Worm (Caenorhabditis elegans): ENCODE measurements around the gene jhdm-1.

The jhdm-1 gene

DNA sequence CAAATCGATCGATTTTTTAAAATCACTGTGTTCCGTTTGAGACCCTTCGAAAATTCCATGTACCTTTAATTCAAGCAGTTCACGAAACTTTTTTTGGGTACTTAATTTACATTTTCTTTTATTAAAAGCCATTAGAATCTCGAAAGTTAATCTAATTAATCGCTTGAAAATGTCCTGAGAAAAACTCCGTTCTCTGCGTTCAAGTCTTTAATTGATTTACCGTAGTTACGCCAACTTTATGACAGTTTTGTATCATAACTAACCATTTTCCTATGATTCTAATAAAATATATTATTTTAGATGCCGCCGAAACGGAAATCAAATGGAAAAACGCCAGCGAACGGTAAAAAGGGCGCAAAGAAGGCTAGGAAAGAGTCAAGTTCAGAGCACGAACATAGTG is at the start of gene jhdm-1:
Gene jhdm-1, plus strand, starts transcription at position 301 of the 400 bp plus-strand sequence.
- TF ChIP-seq flt-1 (GFP tag; IDR thresholded peaks at IDR 0.05) (no peak), tab-1 (GFP tag; IDR thresholded peaks at IDR 0.05) (no peak), klf-2 (GFP tag; conservative IDR thresholded peaks at IDR 0.05) (no peak), T22C8.4 (GFP tag; IDR thresholded peaks at IDR 0.05) (no peak), ztf-29 (GFP tag; IDR thresholded peaks at IDR 0.05) (no peak), ref-1 (GFP tag; conservative IDR thresholded peaks at IDR 0.05) (no peak), cog-1 (tag; optimal IDR thresholded peaks at IDR 0.05) (no peak), ztf-23 (GFP tag; IDR thresholded peaks at IDR 0.05) (no peak)

DNA sequence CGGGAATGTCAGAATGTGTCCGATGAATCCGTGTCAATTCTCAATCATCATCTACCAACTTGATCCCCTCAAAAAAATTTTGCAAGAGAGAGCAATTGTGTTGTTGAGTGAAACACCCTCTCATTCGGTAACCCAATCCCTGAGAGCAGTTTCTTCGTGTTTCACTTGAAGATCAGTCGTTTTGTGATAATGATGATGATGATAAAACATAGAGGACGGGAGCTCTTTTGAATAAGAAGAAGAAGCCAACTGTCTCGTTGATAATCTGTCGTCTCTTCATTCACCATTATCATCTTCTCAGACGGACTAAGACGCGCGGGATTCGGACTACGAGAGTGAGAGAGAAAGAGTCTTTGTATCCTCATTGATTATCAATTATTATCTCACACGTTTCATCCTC is 49.2 kb upstream of the jhdm-1 start:
- TF ChIP-seq cog-1 (tag; optimal IDR thresholded peaks at IDR 0.05) (no peak), tab-1 (GFP tag; IDR thresholded peaks at IDR 0.05) (no peak), ztf-23 (GFP tag; IDR thresholded peaks at IDR 0.05) (no peak), T22C8.4 (GFP tag; IDR thresholded peaks at IDR 0.05) (no peak), ref-1 (GFP tag; conservative IDR thresholded peaks at IDR 0.05) (no peak), flt-1 (GFP tag; IDR thresholded peaks at IDR 0.05) (no peak), klf-2 (GFP tag; conservative IDR thresholded peaks at IDR 0.05) (no peak), ztf-29 (GFP tag; IDR thresholded peaks at IDR 0.05) (no peak), med-1 (GFP tag; optimal IDR thresholded peaks at IDR 0.05; ENCODE audit: insufficient read depth) (no peak)

DNA sequence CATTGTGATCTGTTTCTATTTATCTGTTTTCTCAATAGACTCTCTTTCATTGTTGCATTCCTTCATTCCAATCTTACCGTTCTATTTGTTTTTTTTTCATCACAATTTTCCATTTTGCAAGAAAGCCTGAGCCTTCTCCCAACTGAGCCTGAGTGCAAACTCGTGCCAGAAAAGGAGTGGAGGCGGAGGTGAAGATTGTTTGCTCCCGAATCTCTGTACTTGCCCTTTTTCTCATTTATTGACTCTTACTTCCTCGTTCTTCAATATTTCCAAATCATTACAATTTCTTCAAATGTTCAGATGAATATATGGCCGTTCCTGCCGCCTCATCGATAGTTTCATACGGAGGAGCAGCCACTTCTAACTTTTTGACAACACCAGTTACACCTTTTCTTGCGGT is 47.5 kb upstream of the jhdm-1 start, which contains the start of gene let-756:
Gene let-756, plus strand, starts transcription at position 301 of the 400 bp plus-strand sequence.
- TF ChIP-seq med-1 (GFP tag; optimal IDR thresholded peaks at IDR 0.05; ENCODE audit: insufficient read depth) (no peak), flt-1 (GFP tag; IDR thresholded peaks at IDR 0.05) (no peak), tab-1 (GFP tag; IDR thresholded peaks at IDR 0.05) (no peak), ztf-29 (GFP tag; IDR thresholded peaks at IDR 0.05) (no peak), ref-1 (GFP tag; conservative IDR thresholded peaks at IDR 0.05) (no peak), cog-1 (tag; optimal IDR thresholded peaks at IDR 0.05) (no peak), ztf-23 (GFP tag; IDR thresholded peaks at IDR 0.05) (no peak)

DNA sequence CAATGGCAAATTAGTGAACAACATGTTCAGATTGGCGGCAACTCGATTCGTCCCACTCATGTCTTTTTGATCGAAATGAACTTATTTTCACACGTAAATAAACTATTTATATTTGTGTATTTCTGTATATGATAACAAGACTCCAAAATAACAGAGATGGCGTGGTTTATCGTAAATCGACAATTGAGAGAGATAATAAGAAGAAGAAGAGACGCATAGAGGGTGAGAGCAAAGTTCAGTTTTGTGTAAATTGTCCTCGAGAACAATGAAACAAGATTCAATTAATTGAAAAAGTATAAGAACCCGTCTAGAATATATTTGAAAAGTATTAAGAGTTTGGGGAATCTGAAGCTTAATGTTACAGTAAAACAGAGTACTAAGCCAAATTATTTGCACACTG is 42.9 kb upstream of the jhdm-1 start:
- TF ChIP-seq ref-1 (GFP tag; conservative IDR thresholded peaks at IDR 0.05) (no peak), klf-2 (GFP tag; conservative IDR thresholded peaks at IDR 0.05) (no peak), ztf-23 (GFP tag; IDR thresholded peaks at IDR 0.05) (no peak), ztf-29 (GFP tag; IDR thresholded peaks at IDR 0.05) (no peak)

DNA sequence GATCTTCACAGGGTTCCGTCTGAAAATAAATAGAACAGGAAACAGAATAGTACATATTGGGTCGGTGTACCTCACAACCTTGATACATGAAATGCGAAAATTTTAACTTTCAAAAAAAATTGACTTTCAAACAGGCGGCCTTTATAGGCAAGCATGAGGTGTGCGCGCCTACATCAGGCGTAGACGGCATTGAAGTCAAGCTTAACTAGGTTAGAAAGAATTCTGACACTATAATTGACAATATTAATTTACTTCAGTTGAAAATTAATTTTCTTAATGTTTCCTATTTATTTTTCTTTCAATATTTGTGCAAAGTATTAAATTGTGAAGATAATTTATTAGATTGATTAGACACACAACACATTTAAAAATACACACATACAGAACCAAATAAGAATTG is 42.4 kb upstream of the jhdm-1 start, which contains the start of gene C05D11.5:
Gene C05D11.5, minus strand, starts transcription at position 101 of the 400 bp plus-strand sequence.
- TF ChIP-seq ztf-29 (GFP tag; IDR thresholded peaks at IDR 0.05) (no peak), klf-2 (GFP tag; conservative IDR thresholded peaks at IDR 0.05) (no peak), tab-1 (GFP tag; IDR thresholded peaks at IDR 0.05) (no peak), flt-1 (GFP tag; IDR thresholded peaks at IDR 0.05) (no peak), cog-1 (tag; optimal IDR thresholded peaks at IDR 0.05) (no peak), ztf-23 (GFP tag; IDR thresholded peaks at IDR 0.05) (no peak), med-1 (GFP tag; optimal IDR thresholded peaks at IDR 0.05; ENCODE audit: insufficient read depth) (no peak), T22C8.4 (GFP tag; IDR thresholded peaks at IDR 0.05) (no peak), ref-1 (GFP tag; conservative IDR thresholded peaks at IDR 0.05) (no peak)

DNA sequence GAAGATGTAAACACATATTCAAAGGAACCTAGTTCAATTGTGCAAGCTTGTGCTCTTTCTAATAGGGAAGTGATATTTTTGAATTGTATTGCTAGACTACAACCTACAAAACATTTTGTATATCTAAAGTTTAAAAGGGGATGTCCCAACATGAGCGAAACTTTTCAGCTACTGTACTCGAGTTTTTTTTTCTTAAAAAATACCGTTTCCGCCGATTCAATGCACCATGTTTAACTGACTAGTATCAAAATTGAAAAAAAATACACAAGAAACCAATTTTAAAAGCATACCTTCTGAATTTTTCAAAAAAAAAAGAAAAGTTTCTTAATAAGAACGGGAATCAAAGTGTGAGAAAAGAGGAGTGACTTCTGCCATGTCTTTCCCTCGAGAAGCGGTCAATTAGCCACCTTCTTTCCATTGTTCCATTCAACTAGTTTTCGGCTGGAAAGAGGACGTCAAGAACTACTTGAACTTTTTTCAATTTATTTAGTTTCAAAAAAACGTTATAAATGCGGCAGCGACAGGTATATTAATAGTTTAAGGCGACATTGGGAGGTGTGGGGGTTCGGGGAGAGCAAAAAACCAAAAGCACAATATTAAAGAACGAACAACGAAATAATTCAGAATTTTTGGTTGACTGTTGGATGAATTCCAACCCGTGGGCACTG is 38.8 kb upstream of the jhdm-1 start, which contains the start of gene nas-4:
Gene nas-4, minus strand, starts transcription at position 351 of the 668 bp plus-strand sequence.
- TF ChIP-seq ztf-23 (GFP tag; IDR thresholded peaks at IDR 0.05) (no peak), cog-1 (tag; optimal IDR thresholded peaks at IDR 0.05) (no peak), med-1 (GFP tag; optimal IDR thresholded peaks at IDR 0.05; ENCODE audit: insufficient read depth) (no peak), tab-1 (GFP tag; IDR thresholded peaks at IDR 0.05) (no peak), flt-1 (GFP tag; IDR thresholded peaks at IDR 0.05) (no peak), ref-1 (GFP tag; conservative IDR thresholded peaks at IDR 0.05) (no peak), ztf-29 (GFP tag; IDR thresholded peaks at IDR 0.05) (no peak), T22C8.4 (GFP tag; IDR thresholded peaks at IDR 0.05) (no peak), klf-2 (GFP tag; conservative IDR thresholded peaks at IDR 0.05) (no peak)

DNA sequence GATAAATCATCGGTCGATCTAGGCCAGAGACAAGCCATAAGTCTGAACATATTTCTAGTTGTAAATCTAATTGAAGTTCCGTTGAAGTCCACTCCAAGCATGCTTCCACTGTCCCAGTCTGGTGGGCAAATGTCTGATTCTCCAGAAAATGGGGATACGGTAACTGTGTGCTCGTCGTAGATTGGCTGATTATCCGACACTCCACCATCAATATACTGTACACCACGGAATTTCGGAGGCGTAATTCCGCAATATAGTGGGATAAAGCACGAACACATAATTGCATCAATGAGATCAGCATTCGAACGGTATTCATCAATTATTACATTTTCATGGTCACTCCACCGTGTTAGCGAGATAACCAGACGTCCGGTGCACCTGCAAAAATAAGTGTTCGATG is 36.0 kb upstream of the jhdm-1 start:
- TF ChIP-seq tab-1 (GFP tag; IDR thresholded peaks at IDR 0.05), result no peak
- no peak for TF ChIP-seq cog-1 (tag; optimal IDR thresholded peaks at IDR 0.05)
- no peak for TF ChIP-seq ref-1 (GFP tag; conservative IDR thresholded peaks at IDR 0.05)
- TF ChIP-seq T22C8.4 (GFP tag; IDR thresholded peaks at IDR 0.05), result no peak
- TF ChIP-seq med-1 (GFP tag; optimal IDR thresholded peaks at IDR 0.05; ENCODE audit: insufficient read depth), result no peak
- TF ChIP-seq ztf-29 (GFP tag; IDR thresholded peaks at IDR 0.05), result no peak
- TF ChIP-seq ztf-23 (GFP tag; IDR thresholded peaks at IDR 0.05), result no peak
- no peak for TF ChIP-seq flt-1 (GFP tag; IDR thresholded peaks at IDR 0.05)
- TF ChIP-seq klf-2 (GFP tag; conservative IDR thresholded peaks at IDR 0.05), result no peak

DNA sequence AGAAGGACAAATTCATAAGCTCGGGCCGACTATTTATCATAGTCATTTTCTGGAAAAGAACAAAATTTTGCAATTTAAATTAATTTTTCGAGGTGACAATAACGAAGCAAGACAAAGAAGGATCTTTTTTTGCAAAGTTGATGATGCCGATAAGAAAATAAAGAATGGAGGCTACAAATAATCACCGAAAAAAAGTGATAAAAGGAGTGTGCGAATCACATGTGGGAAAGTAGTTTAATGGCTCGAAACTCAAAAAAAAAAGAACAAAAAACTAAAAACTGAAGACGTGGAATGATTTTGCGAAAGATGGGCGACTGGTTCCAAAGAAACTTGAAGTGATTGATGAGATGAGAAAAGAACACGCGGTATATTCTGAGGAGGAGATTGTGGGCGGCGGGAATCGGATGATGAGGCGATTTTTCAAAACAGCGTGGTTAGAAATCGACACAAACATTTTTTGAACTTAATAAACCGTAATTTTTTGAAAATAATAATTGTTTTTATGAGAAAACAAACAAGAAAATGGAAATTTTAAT is 34.8 kb upstream of the jhdm-1 start, which contains the start of gene atgl-1:
Gene atgl-1, minus strand, starts transcription at position 51 of the 536 bp plus-strand sequence.
- no peak for TF ChIP-seq klf-2 (GFP tag; conservative IDR thresholded peaks at IDR 0.05)
- no peak for TF ChIP-seq ref-1 (GFP tag; conservative IDR thresholded peaks at IDR 0.05)
- no peak for TF ChIP-seq T22C8.4 (GFP tag; IDR thresholded peaks at IDR 0.05)
- TF ChIP-seq tab-1 (GFP tag; IDR thresholded peaks at IDR 0.05), result no peak
- no peak for TF ChIP-seq ztf-23 (GFP tag; IDR thresholded peaks at IDR 0.05)
- no peak for TF ChIP-seq flt-1 (GFP tag; IDR thresholded peaks at IDR 0.05)
- no peak for TF ChIP-seq med-1 (GFP tag; optimal IDR thresholded peaks at IDR 0.05; ENCODE audit: insufficient read depth)
- TF ChIP-seq ztf-29 (GFP tag; IDR thresholded peaks at IDR 0.05), result no peak
- no peak for TF ChIP-seq cog-1 (tag; optimal IDR thresholded peaks at IDR 0.05)

DNA sequence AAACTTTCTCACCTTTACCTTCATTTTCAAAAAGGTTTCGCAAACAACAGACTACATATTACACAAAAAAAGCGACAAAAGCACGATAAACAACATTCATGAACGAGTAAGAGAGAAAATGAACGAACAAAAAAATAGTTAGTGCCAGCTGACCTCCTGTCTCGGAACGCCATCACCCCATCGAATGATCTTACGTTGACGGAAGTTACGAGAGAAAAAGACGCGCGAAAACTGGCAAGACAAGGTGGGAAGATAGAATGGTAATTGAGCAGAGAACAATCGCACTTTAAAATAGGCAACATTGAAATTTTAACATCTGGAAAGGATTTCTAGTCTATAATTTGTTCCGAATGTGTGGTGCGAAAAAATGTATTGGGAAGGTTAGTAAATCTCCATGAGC is 34.1 kb upstream of the jhdm-1 start:
- TF ChIP-seq T22C8.4 (GFP tag; IDR thresholded peaks at IDR 0.05) (no peak), tab-1 (GFP tag; IDR thresholded peaks at IDR 0.05) (no peak), klf-2 (GFP tag; conservative IDR thresholded peaks at IDR 0.05) (no peak), ztf-23 (GFP tag; IDR thresholded peaks at IDR 0.05) (no peak), ztf-29 (GFP tag; IDR thresholded peaks at IDR 0.05) (no peak), flt-1 (GFP tag; IDR thresholded peaks at IDR 0.05) (no peak), ref-1 (GFP tag; conservative IDR thresholded peaks at IDR 0.05) (no peak), med-1 (GFP tag; optimal IDR thresholded peaks at IDR 0.05; ENCODE audit: insufficient read depth) (no peak), cog-1 (tag; optimal IDR thresholded peaks at IDR 0.05) (no peak)
